Worm (Caenorhabditis elegans) whole organism, mixed stage, embryonic: ENCODE measurements around the gene srz-61.

Source experiments
- hlh-1 ChIP-seq: fragments of 150-350 bp; optimal IDR thresholded peaks from 2 replicates; lab custom pipeline; 2014; ENCODE audit warnings: missing biosample characterization, missing genetic modification reagents, missing genetic modification characterization
- lsy-2 ChIP-seq: fragments of 150-350 bp; optimal IDR thresholded peaks from 2 replicates; lab custom pipeline; 2014; ENCODE audit warnings: missing biosample characterization, missing genetic modification characterization
- nhr-237 ChIP-seq: fragments of 150-350 bp; optimal IDR thresholded peaks from 2 replicates; lab custom pipeline; 2014; ENCODE audit warnings: missing biosample characterization, missing genetic modification characterization
- nhr-28 ChIP-seq: fragments of 150-350 bp; optimal IDR thresholded peaks from 2 replicates; lab custom pipeline; 2014; ENCODE audit warnings: missing biosample characterization, missing genetic modification characterization
- nhr-76 ChIP-seq: sonication (generic microtip); optimal IDR thresholded peaks from 2 replicates; lab custom pipeline; 2017; ENCODE audit warnings: missing biosample characterization, missing genetic modification characterization
- pha-4 ChIP-seq: fragments of 150-350 bp; optimal IDR thresholded peaks from 2 replicates; lab custom pipeline; 2018; ENCODE audit warnings: missing biosample characterization, missing genetic modification reagents, missing genetic modification characterization
- sptf-1 ChIP-seq: sonication (generic microtip); optimal IDR thresholded peaks from 2 replicates; lab custom pipeline; 2017; ENCODE audit warnings: mild to moderate bottlenecking, missing genetic modification characterization, moderate library complexity, missing compliant biosample characterization

- TF ChIP-seq hlh-1 (tag; lab: Kevin White, UChicago) (no peak), nhr-28 (tag; lab: Kevin White, UChicago) (no peak), lsy-2 (tag; lab: Kevin White, UChicago) (no peak), nhr-76 (tag; lab: Kevin White, UChicago) (no peak), nhr-237 (no peak), sptf-1 (tag; lab: Kevin White, UChicago) (no peak), pha-4 (no peak)
Measured at ce11 chrIV:16323373-16323772, 2.4 kb downstream of the srz-61 start, which contains the start of gene srz-104.
